Fruit fly (Drosophila melanogaster): ENCODE measurements around the gene Fur1.
A peak's percentile ranks its signal among the peaks of the same experiment; 100 is the strongest.

Fur1 gene

DNA sequence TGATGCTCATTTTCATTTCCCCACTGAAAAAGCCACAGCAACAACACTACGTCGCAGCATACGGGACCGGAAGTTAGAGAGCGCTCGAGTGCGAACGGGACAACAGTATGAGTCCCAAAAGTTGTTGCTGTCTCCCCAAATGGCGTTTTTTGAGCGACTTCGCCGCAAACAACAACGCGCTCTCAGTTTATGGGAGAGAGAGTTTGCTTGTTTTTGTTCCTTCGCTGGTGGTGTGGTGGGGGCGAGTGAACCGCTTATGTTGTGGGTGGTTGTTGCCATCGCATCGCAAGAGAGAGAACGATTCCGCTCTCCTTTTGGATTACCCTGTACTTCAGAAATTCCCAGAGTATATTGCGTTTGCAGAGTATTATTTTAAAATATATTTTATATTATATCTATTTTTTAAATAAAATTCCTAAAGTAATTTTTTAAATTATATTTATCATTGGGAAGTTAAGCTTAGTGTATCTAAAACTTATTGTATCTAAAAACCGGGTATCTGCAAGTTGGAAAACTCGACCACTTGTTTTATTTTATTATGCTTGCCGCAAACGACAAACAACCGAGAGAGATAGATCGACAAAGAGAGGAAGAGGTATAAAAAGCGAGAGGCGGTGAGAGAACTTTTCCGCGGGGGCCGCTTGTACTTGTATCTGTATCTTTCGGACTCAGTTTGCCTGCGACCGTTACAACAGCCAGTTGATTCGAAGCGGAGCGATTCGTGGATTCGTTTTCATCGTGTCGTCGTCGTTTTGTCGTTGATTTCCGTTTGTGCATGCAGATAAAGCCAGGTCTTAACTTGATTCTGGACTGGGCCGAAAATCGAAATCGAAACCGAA lies 42.8 kb upstream of the Fur1 start, which contains the start of gene msi (continued):
- TF ChIP-seq CG10979 (tag; optimal IDR thresholded peaks at IDR 0.05) (peak; percentile 100), GATAe (GFP tag; conservative IDR thresholded peaks at IDR 0.05) (peak; percentile 96), CG10267 (tag; optimal IDR thresholded peaks at IDR 0.05) (peak; percentile 99), gsb-n (tag; optimal IDR thresholded peaks at IDR 0.05) (peak; percentile 100), Bteb2 (GFP tag; optimal IDR thresholded peaks at IDR 0.05) (peak; percentile 78), Awh (GFP tag; IDR thresholded peaks at IDR 0.05) (peak; percentile 99), CG16779 (GFP tag; IDR thresholded peaks at IDR 0.05) (peak; percentile 72), CG10366 (GFP tag; IDR thresholded peaks at IDR 0.05) (peak; percentile 98), Hey (tag; optimal IDR thresholded peaks at IDR 0.05) (no peak), Mrtf (GFP tag; IDR thresholded peaks at IDR 0.05) (peak; percentile 98), Sox102F (GFP tag; optimal IDR thresholded peaks at IDR 0.05) (peak; percentile 100), Mes4 (GFP tag; optimal IDR thresholded peaks at IDR 0.05) (peak; percentile 16), cad (GFP tag; optimal IDR thresholded peaks at IDR 0.05) (no peak), unpg (GFP tag; optimal IDR thresholded peaks at IDR 0.05) (peak; percentile 99), CoRest (tag; optimal IDR thresholded peaks at IDR 0.05) (peak; percentile 100), CG31441 (GFP tag; IDR thresholded peaks at IDR 0.05) (peak; percentile 100), Dip3 (GFP tag; optimal IDR thresholded peaks at IDR 0.05) (peak; percentile 56), E2f1 (GFP tag; IDR thresholded peaks at IDR 0.05) (peak; percentile 99), CG15514 (GFP tag; optimal IDR thresholded peaks at IDR 0.05) (peak; percentile 93), CG3847 (GFP tag; IDR thresholded peaks at IDR 0.05) (peak; percentile 99), hkb (optimal IDR thresholded peaks at IDR 0.05) (no peak), hkb (GFP tag; IDR thresholded peaks at IDR 0.05) (peak; percentile 99), jumu (GFP tag; optimal IDR thresholded peaks at IDR 0.05) (peak; percentile 65), CG1024 (GFP tag; IDR thresholded peaks at IDR 0.05) (peak; percentile 95), Blimp-1 (GFP tag; optimal IDR thresholded peaks at IDR 0.05) (peak; percentile 99), Bdp1 (GFP tag; optimal IDR thresholded peaks at IDR 0.05) (peak; percentile 57), CG12299 (tag; optimal IDR thresholded peaks at IDR 0.05) (peak; percentile 98), NC2β (GFP tag; optimal IDR thresholded peaks at IDR 0.05) (peak; percentile 29), schlank (tag; optimal IDR thresholded peaks at IDR 0.05) (peak; percentile 69), CG7372 (GFP tag; IDR thresholded peaks at IDR 0.05) (peak; percentile 99), ems (GFP tag; optimal IDR thresholded peaks at IDR 0.05) (peak; percentile 44), gsb (GFP tag; IDR thresholded peaks at IDR 0.05) (peak; percentile 97), Doc3 (GFP tag; IDR thresholded peaks at IDR 0.05; ENCODE audit: partially characterized antibody) (no peak), BtbVII (GFP tag; optimal IDR thresholded peaks at IDR 0.05) (peak; percentile 97), CG2889 (GFP tag; IDR thresholded peaks at IDR 0.05) (peak; percentile 98), Scr (GFP tag; IDR thresholded peaks at IDR 0.05; ENCODE audit: partially characterized antibody) (peak; percentile 36; the same call in 1 of the 2 replicates), dysf (GFP tag; IDR thresholded peaks at IDR 0.05) (peak; percentile 99), Rfx (GFP tag; IDR thresholded peaks at IDR 0.05) (peak; percentile 99), aop (GFP tag; IDR thresholded peaks at IDR 0.05) (peak; percentile 100), Trl (optimal IDR thresholded peaks at IDR 0.05) (peak; percentile 91 to 97), Trl (GFP tag; optimal IDR thresholded peaks at IDR 0.05) (peak; percentile 54), grn (GFP tag; optimal IDR thresholded peaks at IDR 0.05) (peak; percentile 38), Hsf (GFP tag; optimal IDR thresholded peaks at IDR 0.05) (peak; percentile 84), HmgZ (tag; optimal IDR thresholded peaks at IDR 0.05) (peak; percentile 96), nmo (GFP tag; optimal IDR thresholded peaks at IDR 0.05) (peak; percentile 100), wor (GFP tag; IDR thresholded peaks at IDR 0.05) (peak; percentile 99), CG2678 (tag; optimal IDR thresholded peaks at IDR 0.05) (peak; percentile 100), ftz-f1 (GFP tag; optimal IDR thresholded peaks at IDR 0.05) (peak; percentile 53), br (optimal IDR thresholded peaks at IDR 0.05) (no peak), CG15601 (tag; optimal IDR thresholded peaks at IDR 0.05) (peak; percentile 99), otp (GFP tag; IDR thresholded peaks at IDR 0.05) (peak; percentile 97)
